Worm (Caenorhabditis elegans) whole organism, L1 larva: ENCODE measurements around the gene nspg-1.
A peak's percentile ranks its signal among the peaks of the same experiment; 100 is the strongest.

ENCODE experiments used
- Y116A8C.19 ChIP-seq: sonication (generic microtip); optimal IDR thresholded peaks from 2 replicates; lab custom pipeline; 2016; ENCODE audit warnings: missing compliant biosample characterization, missing genetic modification characterization, borderline replicate concordance
- aha-1 ChIP-seq: fragments of 150-350 bp; optimal IDR thresholded peaks from 2 replicates; lab custom pipeline; 2014; ENCODE audit warnings: missing biosample characterization, missing genetic modification characterization
- aly-2 ChIP-seq: fragments of 150-350 bp; optimal IDR thresholded peaks from 2 replicates; lab custom pipeline; 2014; ENCODE audit warnings: missing biosample characterization, missing genetic modification characterization
- blmp-1 ChIP-seq: fragments of 150-350 bp; optimal IDR thresholded peaks from 2 replicates; lab custom pipeline; 2014; ENCODE audit warnings: missing biosample characterization, missing genetic modification characterization
- ceh-8 ChIP-seq: fragments of 200-800 bp; sonication (Bioruptor generic); optimal IDR thresholded peaks from 2 replicates; lab custom pipeline; 2018; ENCODE audit warnings: mild to moderate bottlenecking, missing genetic modification characterization, moderate library complexity, missing compliant biosample characterization
- ceh-90 ChIP-seq: sonication (generic microtip); optimal IDR thresholded peaks from 2 replicates; lab custom pipeline; 2016; ENCODE audit warnings: missing genetic modification characterization, missing compliant biosample characterization
- dpl-1 ChIP-seq, 3 experiments: fragments of 150-350 bp in 2 of 3; sonication (generic microtip) in 1 of 3; optimal IDR thresholded peaks; 2 replicates each; lab custom pipeline; 2014 to 2017; ENCODE audit warnings: missing biosample characterization in 3 of 3, missing genetic modification characterization in 3 of 3, missing genetic modification reagents in 3 of 3
- dsc-1 ChIP-seq: sonication (generic microtip); optimal IDR thresholded peaks from 2 replicates; lab custom pipeline; 2016; ENCODE audit warnings: mild to moderate bottlenecking, missing genetic modification characterization, missing compliant biosample characterization
- efl-1 ChIP-seq, 4 experiments: fragments of 150-350 bp; optimal IDR thresholded peaks in 3 of 4; peaks in 1 of 4; 1 replicate in 1 of 4; 2 replicates in 3 of 4; lab custom pipeline; 2014; ENCODE audit warnings: missing biosample characterization in 2 of 4, missing genetic modification characterization in 2 of 4, missing genetic modification reagents in 2 of 4
- efl-3 ChIP-seq: fragments of 200-800 bp; sonication (Bioruptor generic); optimal IDR thresholded peaks from 2 replicates; lab custom pipeline; 2018; ENCODE audit warnings: mild to moderate bottlenecking, missing genetic modification characterization, missing compliant biosample characterization
- egl-13 ChIP-seq: sonication (generic microtip); optimal IDR thresholded peaks from 2 replicates; lab custom pipeline; 2016; ENCODE audit warnings: missing genotype, missing genetic modification reagents, missing genetic modification characterization, missing compliant biosample characterization
- elt-2 ChIP-seq: sonication (generic microtip); optimal IDR thresholded peaks from 2 replicates; lab custom pipeline; 2016; ENCODE audit warnings: missing genetic modification characterization, mild to moderate bottlenecking, inconsistent platforms, missing compliant biosample characterization, missing genetic modification reagents
- elt-3 ChIP-seq, 6 experiments: fragments of 150-350 bp in 1 of 6; sonication (generic microtip); optimal IDR thresholded peaks; 2 replicates each; lab custom pipeline; 2017 to 2018; ENCODE audit warnings: missing biosample characterization in 6 of 6, missing genetic modification characterization in 6 of 6, inconsistent platforms in 1 of 6
- ets-5 ChIP-seq: fragments of 200-800 bp; sonication (Bioruptor generic); IDR thresholded peaks from 2 replicates; pipeline ENCODE4 v1.3.6; 2022; ENCODE audit warnings: missing genetic modification characterization, missing compliant biosample characterization
- fkh-4 ChIP-seq: sonication (generic microtip); optimal IDR thresholded peaks from 2 replicates; lab custom pipeline; 2016; ENCODE audit warnings: missing compliant biosample characterization, missing genetic modification characterization, borderline replicate concordance
- grh-1 ChIP-seq: fragments of 200-800 bp; sonication (Bioruptor generic); IDR thresholded peaks from 2 replicates; pipeline ENCODE4 v1.3.6; 2022; ENCODE audit warnings: missing genetic modification reagents, missing genetic modification characterization, missing compliant biosample characterization
- hpl-2 ChIP-seq: fragments of 150-350 bp; optimal IDR thresholded peaks from 2 replicates; lab custom pipeline; 2014; ENCODE audit warnings: missing biosample characterization, missing genetic modification reagents, missing genetic modification characterization
- isw-1 ChIP-seq: fragments of 200-800 bp; sonication (Bioruptor generic); IDR thresholded peaks from 2 replicates; pipeline ENCODE4 v1.3.6; 2022; ENCODE audit warnings: missing genetic modification characterization, missing compliant biosample characterization
- jun-1 ChIP-seq: fragments of 150-350 bp; optimal IDR thresholded peaks from 2 replicates; lab custom pipeline; 2014; ENCODE audit warnings: missing biosample characterization, missing genetic modification reagents, missing genetic modification characterization
- lsy-2 ChIP-seq, 2 experiments: fragments of 150-350 bp; optimal IDR thresholded peaks; 2 replicates each; lab custom pipeline; 2014; ENCODE audit warnings: missing biosample characterization in 2 of 2, missing genetic modification characterization in 2 of 2
- mab-9 ChIP-seq: fragments of 200-800 bp; sonication (Bioruptor generic); IDR thresholded peaks from 2 replicates; pipeline ENCODE4 v1.3.6; 2022; ENCODE audit warnings: missing genetic modification reagents, missing genetic modification characterization, missing compliant biosample characterization
- nhr-11 ChIP-seq: fragments of 150-350 bp; optimal IDR thresholded peaks from 2 replicates; lab custom pipeline; 2014; ENCODE audit warnings: missing biosample characterization, missing genetic modification characterization
- nhr-12 ChIP-seq: sonication (generic microtip); optimal IDR thresholded peaks from 2 replicates; lab custom pipeline; 2017; ENCODE audit warnings: missing biosample characterization, missing genetic modification characterization
- nhr-19 ChIP-seq: fragments of 200-800 bp; sonication (Bioruptor generic); conservative IDR thresholded peaks from 2 replicates; pipeline ENCODE4 v1.3.6; 2022; ENCODE audit warnings: missing genetic modification characterization, missing compliant biosample characterization
- nhr-20 ChIP-seq: sonication (generic microtip); optimal IDR thresholded peaks from 2 replicates; lab custom pipeline; 2016; ENCODE audit warnings: mild to moderate bottlenecking, missing genetic modification characterization, missing compliant biosample characterization
- nhr-237 ChIP-seq: fragments of 150-350 bp; optimal IDR thresholded peaks from 2 replicates; lab custom pipeline; 2014; ENCODE audit warnings: missing biosample characterization, missing genetic modification characterization
- nhr-76 ChIP-seq: sonication (generic microtip); optimal IDR thresholded peaks from 2 replicates; lab custom pipeline; 2017; ENCODE audit warnings: missing biosample characterization, missing genetic modification characterization
- nhr-77 ChIP-seq: fragments of 150-350 bp; optimal IDR thresholded peaks from 2 replicates; lab custom pipeline; 2014; ENCODE audit warnings: missing biosample characterization, missing genetic modification characterization
- nhr-85 ChIP-seq: sonication (generic microtip); peaks from one replicate; lab custom pipeline; 2016; ENCODE audit warnings: missing genetic modification characterization, inconsistent platforms, missing compliant biosample characterization
- pag-3 ChIP-seq: sonication (generic microtip); optimal IDR thresholded peaks from 2 replicates; lab custom pipeline; 2017; ENCODE audit warnings: missing genetic modification characterization, mild to moderate bottlenecking, missing compliant biosample characterization, antibody characterized with exemption, borderline replicate concordance; ENCODE audit not compliant: insufficient read depth
- sox-4 ChIP-seq: sonication (generic microtip); optimal IDR thresholded peaks from 2 replicates; lab custom pipeline; 2016; ENCODE audit warnings: missing genetic modification characterization, missing compliant biosample characterization
- sptf-1 ChIP-seq: fragments of 150-350 bp; optimal IDR thresholded peaks from 2 replicates; lab custom pipeline; 2014; ENCODE audit warnings: missing biosample characterization, missing genetic modification characterization
- sup-37 ChIP-seq: fragments of 200-800 bp; sonication (Bioruptor generic); optimal IDR thresholded peaks from 2 replicates; lab custom pipeline; 2018; ENCODE audit warnings: mild to moderate bottlenecking, missing genetic modification characterization, missing compliant biosample characterization
- tbx-2 ChIP-seq: sonication (generic microtip); optimal IDR thresholded peaks from 2 replicates; lab custom pipeline; 2016; ENCODE audit warnings: missing genetic modification characterization, missing compliant biosample characterization
- tlp-1 ChIP-seq: fragments of 150-350 bp; optimal IDR thresholded peaks from 2 replicates; lab custom pipeline; 2014; ENCODE audit warnings: missing biosample characterization, missing genetic modification characterization
- unc-130 ChIP-seq: fragments of 150-350 bp; optimal IDR thresholded peaks from 2 replicates; lab custom pipeline; 2017; ENCODE audit warnings: missing biosample characterization, missing genetic modification characterization, inconsistent platforms
- unc-30 ChIP-seq: sonication (generic microtip); optimal IDR thresholded peaks from 2 replicates; lab custom pipeline; 2017; ENCODE audit warnings: missing biosample characterization, missing genetic modification characterization
- unc-62 ChIP-seq: fragments of 150-350 bp; optimal IDR thresholded peaks from 2 replicates; lab custom pipeline; 2014; ENCODE audit warnings: missing biosample characterization, missing genetic modification reagents, missing genetic modification characterization
- unc-86 ChIP-seq: sonication (generic microtip); optimal IDR thresholded peaks from 2 replicates; lab custom pipeline; 2016; ENCODE audit warnings: missing genetic modification characterization, missing compliant biosample characterization
- xbp-1 ChIP-seq: sonication (generic microtip); optimal IDR thresholded peaks from 2 replicates; lab custom pipeline; 2016; ENCODE audit warnings: missing genetic modification characterization, missing compliant biosample characterization
- ztf-4 ChIP-seq: fragments of 150-350 bp; optimal IDR thresholded peaks from 2 replicates; lab custom pipeline; 2014; ENCODE audit warnings: missing biosample characterization, missing genetic modification characterization

nspg-1 gene

ce11 chrV:12814481-12814882, 53.4 kb downstream of the nspg-1 start (continued):
- TF ChIP-seq dpl-1 (GFP tag; optimal IDR thresholded peaks at IDR 0.05; lab: Kevin White, UChicago) (peak; percentile 15 to 42 (median 40)), fkh-4 (tag; lab: Kevin White, UChicago) (no peak), ztf-4 (tag; lab: Kevin White, UChicago) (peak; percentile 38), hpl-2 (GFP tag; lab: Kevin White, UChicago) (no peak), elt-2 (tag; lab: Kevin White, UChicago) (no peak), elt-3 (tag; optimal IDR thresholded peaks at IDR 0.05; lab: Kevin White, UChicago) (no peak), unc-130 (tag; lab: Kevin White, UChicago) (peak; percentile 26), sox-4 (peak; percentile 19), aha-1 (tag; lab: Kevin White, UChicago) (no peak), dsc-1 (tag; lab: Kevin White, UChicago) (peak; percentile 39), pag-3 (no peak), nhr-76 (no peak), sptf-1 (tag; lab: Kevin White, UChicago) (no peak), blmp-1 (tag; lab: Kevin White, UChicago) (no peak), nhr-85 (peak; percentile 67), Y116A8C.19 (tag; lab: Kevin White, UChicago) (no peak), ets-5 (GFP tag; lab: Robert Waterston, UW) (no peak), mab-9 (peak; percentile 48; the same call in 1 of the 2 replicates), nhr-237 (tag; lab: Kevin White, UChicago) (no peak), unc-30 (tag; lab: Kevin White, UChicago) (no peak), unc-62 (GFP tag; lab: Kevin White, UChicago) (no peak), isw-1 (GFP tag; lab: Robert Waterston, UW) (peak; percentile 54), jun-1 (peak; percentile 11), nhr-12 (tag; lab: Kevin White, UChicago) (no peak), ceh-90 (no peak), efl-3 (GFP tag; lab: Kevin White, UChicago) (no peak), unc-86 (peak; percentile 81), grh-1 (GFP tag; lab: Robert Waterston, UW) (no peak), nhr-20 (tag; lab: Kevin White, UChicago) (peak; percentile 52), sup-37 (GFP tag; lab: Kevin White, UChicago) (peak; percentile 29), nhr-77 (tag; lab: Kevin White, UChicago) (peak; percentile 32), xbp-1 (tag; lab: Kevin White, UChicago) (peak; percentile 47), efl-1 (optimal IDR thresholded peaks at IDR 0.05; lab: Kevin White, UChicago) (peak; percentile 62 to 75), efl-1 (GFP tag; optimal IDR thresholded peaks at IDR 0.05 in 1 of 2; lab: Kevin White, UChicago) (peak; percentile 37 to 91), aly-2 (tag; lab: Kevin White, UChicago) (no peak), nhr-19 (GFP tag; lab: Robert Waterston, UW) (peak; percentile 65), egl-13 (tag; lab: Kevin White, UChicago) (peak; percentile 37), tbx-2 (tag; lab: Kevin White, UChicago) (peak; percentile 72), nhr-11 (tag; lab: Kevin White, UChicago) (peak; percentile 9), tlp-1 (tag; lab: Kevin White, UChicago) (no peak), lsy-2 (tag; optimal IDR thresholded peaks at IDR 0.05; lab: Kevin White, UChicago) (peak; percentile 51 to 75)

- no peak for TF ChIP-seq ceh-8 (GFP tag; lab: Kevin White, UChicago)
- peak; percentile 82 for TF ChIP-seq blmp-1 (tag; lab: Kevin White, UChicago)
- peak; percentile 31 for TF ChIP-seq pag-3
Observed at ce11 chrV:12814022-12814421, 53.9 kb downstream of the nspg-1 start, which contains the start of gene ZC443.3. Gene ZC443.3 (minus strand): TSS chrV:12814122.
